Worm (Caenorhabditis elegans) whole organism, mixed stage, embryonic: ENCODE measurements around the gene K10G9.2.
"Not testable (repeated sequence)": the region's sequence is repeated elsewhere in the genome, so short reads cannot be mapped to it uniquely, and the experiment has no call there.

ENCODE experiments used
- blmp-1 ChIP-seq: fragments of 150-350 bp; optimal IDR thresholded peaks from 2 replicates; lab custom pipeline; 2014; ENCODE audit warnings: missing biosample characterization, missing genetic modification characterization
- ceh-39 ChIP-seq: fragments of 150-350 bp; optimal IDR thresholded peaks from 2 replicates; lab custom pipeline; 2014; ENCODE audit warnings: missing biosample characterization, missing genetic modification characterization
- ceh-43 ChIP-seq: fragments of 200-800 bp; sonication (Bioruptor generic); optimal IDR thresholded peaks from 2 replicates; lab custom pipeline; 2018; ENCODE audit warnings: mild to moderate bottlenecking, missing genetic modification characterization, moderate library complexity, missing compliant biosample characterization
- ces-1 ChIP-seq: fragments of 150-350 bp; optimal IDR thresholded peaks from 2 replicates; lab custom pipeline; 2014; ENCODE audit warnings: missing biosample characterization, missing genetic modification reagents, missing genetic modification characterization
- cnd-1 ChIP-seq: fragments of 200-800 bp; sonication (Bioruptor generic); optimal IDR thresholded peaks from 2 replicates; lab custom pipeline; 2018; ENCODE audit warnings: mild to moderate bottlenecking, missing genetic modification characterization, missing compliant biosample characterization
- drap-1 ChIP-seq: fragments of 200-800 bp; sonication (Bioruptor generic); optimal IDR thresholded peaks from 3 replicates; lab custom pipeline; 2018; ENCODE audit warnings: mild to moderate bottlenecking, missing genetic modification characterization, missing compliant biosample characterization
- elt-1 ChIP-seq: sonication (generic microtip); optimal IDR thresholded peaks from 2 replicates; lab custom pipeline; 2017; ENCODE audit warnings: missing genetic modification characterization, mild to moderate bottlenecking, missing compliant biosample characterization, antibody characterized with exemption, moderate library complexity, borderline replicate concordance; ENCODE audit not compliant: insufficient read depth
- elt-3 ChIP-seq: fragments of 150-350 bp; optimal IDR thresholded peaks from 2 replicates; lab custom pipeline; 2014; ENCODE audit warnings: missing biosample characterization, missing genetic modification characterization
- flh-1 ChIP-seq: fragments of 200-800 bp; sonication (Bioruptor generic); optimal IDR thresholded peaks from 2 replicates; lab custom pipeline; 2018; ENCODE audit warnings: mild to moderate bottlenecking, missing genetic modification characterization, moderate library complexity, missing compliant biosample characterization
- ham-2 ChIP-seq: fragments of 200-800 bp; sonication (Bioruptor generic); optimal IDR thresholded peaks from 2 replicates; lab custom pipeline; 2018; ENCODE audit warnings: mild to moderate bottlenecking, missing genetic modification characterization, missing compliant biosample characterization
- hlh-1 ChIP-seq: fragments of 150-350 bp; optimal IDR thresholded peaks from 2 replicates; lab custom pipeline; 2014; ENCODE audit warnings: missing biosample characterization, missing genetic modification reagents, missing genetic modification characterization
- lin-13 ChIP-seq: fragments of 150-350 bp; optimal IDR thresholded peaks from 2 replicates; lab custom pipeline; 2014; ENCODE audit warnings: missing biosample characterization, missing genetic modification characterization
- lin-32 ChIP-seq: fragments of 200-800 bp; sonication (Bioruptor generic); optimal IDR thresholded peaks from 2 replicates; lab custom pipeline; 2018; ENCODE audit warnings: mild to moderate bottlenecking, missing genetic modification characterization, missing compliant biosample characterization
- lsy-2 ChIP-seq: fragments of 150-350 bp; optimal IDR thresholded peaks from 2 replicates; lab custom pipeline; 2014; ENCODE audit warnings: missing biosample characterization, missing genetic modification characterization
- mep-1 ChIP-seq: fragments of 150-350 bp; optimal IDR thresholded peaks from 2 replicates; lab custom pipeline; 2017; ENCODE audit warnings: missing biosample characterization, missing genetic modification reagents, missing genetic modification characterization, inconsistent platforms
- mls-2 ChIP-seq: sonication (generic microtip); optimal IDR thresholded peaks from 2 replicates; lab custom pipeline; 2016; ENCODE audit warnings: mild to moderate bottlenecking, missing genetic modification characterization, moderate library complexity, missing compliant biosample characterization
- nhr-12 ChIP-seq: fragments of 150-350 bp; optimal IDR thresholded peaks from 2 replicates; lab custom pipeline; 2014; ENCODE audit warnings: missing biosample characterization, missing genetic modification characterization
- nhr-2 ChIP-seq: fragments of 150-350 bp; optimal IDR thresholded peaks from 2 replicates; lab custom pipeline; 2014; ENCODE audit warnings: missing biosample characterization, missing genetic modification characterization
- nhr-28 ChIP-seq: fragments of 150-350 bp; optimal IDR thresholded peaks from 2 replicates; lab custom pipeline; 2014; ENCODE audit warnings: missing biosample characterization, missing genetic modification characterization
- nhr-76 ChIP-seq: sonication (generic microtip); optimal IDR thresholded peaks from 2 replicates; lab custom pipeline; 2017; ENCODE audit warnings: missing biosample characterization, missing genetic modification characterization
- pha-4 ChIP-seq: fragments of 150-350 bp; optimal IDR thresholded peaks from 2 replicates; lab custom pipeline; 2018; ENCODE audit warnings: missing biosample characterization, missing genetic modification reagents, missing genetic modification characterization
- snpc-4 ChIP-seq: fragments of 150-350 bp; optimal IDR thresholded peaks from 2 replicates; lab custom pipeline; 2014; ENCODE audit warnings: missing biosample characterization, missing genetic modification characterization
- sptf-1 ChIP-seq: sonication (generic microtip); optimal IDR thresholded peaks from 2 replicates; lab custom pipeline; 2017; ENCODE audit warnings: mild to moderate bottlenecking, missing genetic modification characterization, moderate library complexity, missing compliant biosample characterization
- unc-39 ChIP-seq: fragments of 150-350 bp; optimal IDR thresholded peaks from 2 replicates; lab custom pipeline; 2014; ENCODE audit warnings: missing biosample characterization, missing genetic modification characterization
- unc-62 ChIP-seq: fragments of 150-350 bp; optimal IDR thresholded peaks from 2 replicates; lab custom pipeline; 2014; ENCODE audit warnings: missing biosample characterization, missing genetic modification reagents, missing genetic modification characterization
- zip-8 ChIP-seq: fragments of 150-350 bp; optimal IDR thresholded peaks from 2 replicates; lab custom pipeline; 2014; ENCODE audit warnings: missing biosample characterization, missing genetic modification characterization

The K10G9.2 gene

ce11 chrIII:10258641-10259040, 27.1 kb upstream of the K10G9.2 start, which contains the start of gene rip-1:
Gene rip-1, minus strand, starts transcription at chrIII:10258741.
- TF ChIP-seq unc-62 = no peak
- no peak for TF ChIP-seq sptf-1 (tag; lab: Kevin White, UChicago)
- no peak for TF ChIP-seq nhr-28 (tag; lab: Kevin White, UChicago)
- no peak for TF ChIP-seq elt-3 (tag; lab: Kevin White, UChicago)
- TF ChIP-seq elt-1 (tag; lab: Kevin White, UChicago) = no peak
- no peak for TF ChIP-seq cnd-1
- TF ChIP-seq lin-13 = no peak
- TF ChIP-seq snpc-4 = no peak
- TF ChIP-seq ham-2 (GFP tag; lab: Kevin White, UChicago) = no peak
- no peak for TF ChIP-seq nhr-12 (tag; lab: Kevin White, UChicago)
- no peak for TF ChIP-seq pha-4 (tag; lab: Kevin White, UChicago)
- TF ChIP-seq lin-32 (GFP tag; lab: Kevin White, UChicago) = no peak
- no peak for TF ChIP-seq flh-1 (GFP tag; lab: Kevin White, UChicago)

DNA sequence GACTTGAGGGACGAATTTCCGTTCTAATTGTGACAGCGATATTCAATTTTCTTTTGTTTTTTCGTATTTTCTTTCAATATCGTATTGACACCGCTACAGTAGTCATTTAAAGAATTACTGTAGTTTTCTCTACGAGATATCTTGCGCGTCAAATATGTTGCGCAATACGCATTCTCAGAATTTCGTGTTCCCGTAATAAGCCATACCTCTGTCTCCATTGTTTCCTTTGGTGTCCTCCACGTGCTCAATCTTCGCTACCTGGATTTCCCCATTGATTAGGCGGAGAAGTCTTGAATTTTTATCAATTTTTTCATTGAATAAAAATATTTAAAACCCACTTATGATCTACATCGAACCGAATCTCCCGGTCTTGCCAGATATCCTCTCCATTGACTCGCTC, 24.5 kb upstream of the K10G9.2 start:
- no peak for TF ChIP-seq nhr-12 (tag; lab: Kevin White, UChicago)
- TF ChIP-seq zip-8 (tag; lab: Kevin White, UChicago) = peak; percentile 49
- TF ChIP-seq lin-32 (GFP tag; lab: Kevin White, UChicago) = no peak
- TF ChIP-seq nhr-76 (tag; lab: Kevin White, UChicago) = no peak

DNA sequence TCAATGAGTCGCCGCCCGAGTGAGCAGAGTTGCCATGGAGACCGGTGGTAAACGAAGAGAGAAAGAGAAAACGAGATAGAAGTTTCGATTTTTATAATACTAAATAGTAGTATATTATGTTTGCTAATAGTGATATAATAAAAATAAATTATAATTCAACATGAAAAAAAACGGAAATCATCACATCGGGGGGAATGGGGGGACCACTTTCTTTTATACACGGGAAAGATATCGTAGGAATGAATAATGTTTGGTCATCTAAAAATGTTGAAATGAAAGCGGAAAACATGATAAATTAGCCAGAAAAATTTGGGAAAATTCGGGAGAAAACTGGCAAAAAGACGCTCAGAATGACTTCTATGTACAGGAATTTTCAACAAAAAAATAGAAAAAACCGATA, 24.0 kb upstream of the K10G9.2 start, which contains the start of gene bbs-5:
Gene bbs-5 (minus strand): TSS at position 101 of the 400 bp plus-strand sequence.
- TF ChIP-seq unc-62 (no peak), elt-1 (tag; lab: Kevin White, UChicago) (no peak), elt-3 (tag; lab: Kevin White, UChicago) (no peak), ceh-39 (tag; lab: Kevin White, UChicago) (no peak), mls-2 (no peak)

DNA sequence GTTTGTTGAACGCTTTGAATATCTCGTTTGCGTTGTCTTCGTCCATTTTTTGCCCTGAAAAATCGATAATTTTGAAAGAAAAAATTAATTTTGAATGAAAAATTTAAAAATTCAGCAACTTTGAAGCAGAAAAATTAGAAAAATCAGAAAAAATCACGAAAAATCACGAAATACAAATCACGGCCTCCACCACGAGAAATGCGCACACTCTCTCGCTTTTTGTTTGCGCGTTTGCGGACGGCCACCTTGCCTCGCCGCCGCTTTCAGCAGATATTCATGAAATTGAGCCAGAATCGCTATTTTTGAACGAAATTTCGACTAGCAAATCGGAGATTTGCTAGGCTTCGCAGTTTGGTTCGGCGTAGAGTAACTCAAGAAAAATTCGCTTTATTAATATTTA, 18.9 kb upstream of the K10G9.2 start, which contains the start of gene inpp-4B:
Gene inpp-4B (minus strand): TSS at position 54 of the 400 bp plus-strand sequence.
- TF ChIP-seq mep-1; mls-2; unc-39 (tag; lab: Kevin White, UChicago): not testable (repeated sequence)

DNA sequence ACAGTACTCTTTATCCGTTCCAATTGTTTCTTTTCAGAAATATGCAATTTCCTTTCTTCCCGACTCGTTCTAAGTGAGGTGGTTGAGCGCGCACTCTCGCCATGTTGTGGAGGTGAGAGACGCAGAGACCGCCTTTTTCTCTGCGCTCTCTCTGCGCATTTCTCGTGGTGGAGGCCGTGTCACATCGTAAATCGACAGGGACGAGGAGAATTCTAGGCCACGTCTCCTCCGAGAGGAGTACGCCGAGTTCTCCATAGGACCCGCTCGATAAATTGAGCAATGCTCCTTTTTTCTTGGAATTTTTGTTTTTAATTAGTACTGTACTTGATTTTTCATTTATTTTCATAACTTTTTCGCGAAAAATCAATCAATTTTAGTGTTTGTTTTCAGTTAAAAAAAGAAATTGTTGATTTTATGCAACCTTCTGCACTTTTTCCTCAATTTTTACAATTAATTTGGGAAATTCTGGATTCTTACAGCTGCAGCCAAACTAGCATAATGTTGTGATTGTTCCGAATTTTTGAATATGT, 14.9 kb upstream of the K10G9.2 start, which contains the start of gene cnk-1:
Gene cnk-1 (plus strand): TSS at position 480 of the 530 bp plus-strand sequence.
- peak; percentile 17 for TF ChIP-seq pha-4 (tag; lab: Kevin White, UChicago)
- no peak for TF ChIP-seq elt-3 (tag; lab: Kevin White, UChicago)
- peak; percentile 10 for TF ChIP-seq ces-1 (GFP tag; lab: Kevin White, UChicago)
- peak; percentile 11 for TF ChIP-seq ceh-39 (tag; lab: Kevin White, UChicago)
- TF ChIP-seq nhr-28 (tag; lab: Kevin White, UChicago) = no peak
- TF ChIP-seq hlh-1 (tag; lab: Kevin White, UChicago) = no peak
- no peak for TF ChIP-seq ceh-43
- peak; percentile 22 for TF ChIP-seq lsy-2
- no peak for TF ChIP-seq elt-1 (tag; lab: Kevin White, UChicago)
- peak; percentile 5 for TF ChIP-seq drap-1 (GFP tag; lab: Kevin White, UChicago)
- no peak for TF ChIP-seq unc-39 (tag; lab: Kevin White, UChicago)
- peak; percentile 13 for TF ChIP-seq mep-1
- TF ChIP-seq zip-8 (tag; lab: Kevin White, UChicago) = no peak
- TF ChIP-seq mls-2 = peak; percentile 13
- no peak for TF ChIP-seq cnd-1
- TF ChIP-seq snpc-4 = no peak
- TF ChIP-seq sptf-1 (tag; lab: Kevin White, UChicago) = peak; percentile 41
- no peak for TF ChIP-seq blmp-1 (tag; lab: Kevin White, UChicago)
- no peak for TF ChIP-seq flh-1 (GFP tag; lab: Kevin White, UChicago)
- TF ChIP-seq, all 35 proteins: peak for 8

DNA sequence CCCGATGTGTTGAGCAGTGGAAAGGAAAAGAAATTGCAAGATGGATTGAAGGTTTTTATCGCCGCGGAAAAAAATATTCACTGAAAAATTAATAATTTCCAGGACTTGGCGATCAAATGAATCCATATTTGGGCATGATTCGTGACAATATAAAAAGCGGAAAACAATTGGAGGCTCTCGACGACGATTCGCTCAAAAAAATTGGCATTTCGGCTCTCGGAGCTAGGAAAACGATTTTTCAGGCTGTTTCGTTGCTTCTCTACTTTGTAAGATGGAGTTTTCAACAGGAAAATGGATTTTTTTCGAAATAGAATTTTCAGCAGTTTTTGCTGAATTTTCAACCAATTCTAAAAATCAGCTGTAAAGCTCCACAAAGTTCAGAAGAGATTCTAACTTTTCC, 13.9 kb upstream of the K10G9.2 start:
- no peak for TF ChIP-seq nhr-76 (tag; lab: Kevin White, UChicago)

DNA sequence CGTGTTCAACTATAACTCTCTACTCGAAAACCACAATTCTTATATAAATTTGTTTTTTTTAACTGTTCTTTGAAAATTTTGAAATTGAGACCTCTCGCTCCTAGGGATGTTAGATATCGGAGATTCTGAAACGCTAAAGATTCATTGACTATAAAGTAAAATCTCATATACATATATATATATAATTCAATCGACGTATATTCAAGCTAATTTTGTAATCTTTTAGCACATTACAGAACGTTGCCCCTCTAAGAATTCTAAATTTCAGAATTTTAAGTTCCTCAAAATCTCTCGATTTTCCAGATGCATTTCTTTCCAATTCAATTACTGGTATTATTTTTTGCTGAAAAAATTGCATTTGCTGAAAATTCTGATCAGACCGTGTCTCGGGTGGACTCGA, 6.9 kb upstream of the K10G9.2 start, which contains the start of gene pad-2:
Gene pad-2 (plus strand): TSS at position 301 of the 400 bp plus-strand sequence.
- TF ChIP-seq nhr-12 (tag; lab: Kevin White, UChicago) (no peak), ham-2 (GFP tag; lab: Kevin White, UChicago) (no peak), nhr-2 (no peak), hlh-1 (tag; lab: Kevin White, UChicago) (no peak), nhr-76 (tag; lab: Kevin White, UChicago) (no peak)
